Worm (Caenorhabditis elegans) whole organism, late embryonic: ENCODE data around the gene nlp-64.
"Not testable (repeated sequence)": the region's sequence is repeated elsewhere in the genome, so short reads cannot be mapped to it uniquely, and the experiment has no call there.

ENCODE experiments used
- ama-1 ChIP-seq: fragments of 150-350 bp; optimal IDR thresholded peaks from 2 replicates; lab custom pipeline; 2014
- hlh-15 ChIP-seq: sonication (generic microtip); optimal IDR thresholded peaks from 2 replicates; lab custom pipeline; 2016; ENCODE audit warnings: missing genetic modification characterization, missing compliant biosample characterization

- not testable (repeated sequence) for TF ChIP-seq ama-1; hlh-15 (tag; lab: Kevin White, UChicago)
Observed at ce11 chrX:273912-274311, 37.2 kb downstream of the nlp-64 start, which contains the start of gene Y108F1.5.
